Worm (Caenorhabditis elegans): Measurements from ENCODE around the gene C35D10.17.

C35D10.17 gene

ce11 chrIII:4906896-4907295 lies 40.0 kb downstream of the C35D10.17 start, which contains the start of gene rom-1:
TSS of gene rom-1 (plus strand) at chrIII:4907196.
- no peak for TF ChIP-seq ama-1 (optimal IDR thresholded peaks at IDR 0.05)
- TF ChIP-seq mec-3 (tag; optimal IDR thresholded peaks at IDR 0.05; ENCODE audit: borderline replicate concordance), result no peak
- no peak for TF ChIP-seq hlh-6 (tag; optimal IDR thresholded peaks at IDR 0.05)
- TF ChIP-seq hlh-30 (tag; optimal IDR thresholded peaks at IDR 0.05; ENCODE audit: insufficient read depth), result no peak
- TF ChIP-seq C08G9.2 (tag; optimal IDR thresholded peaks at IDR 0.05), result no peak
- no peak for TF ChIP-seq ceh-24 (tag; optimal IDR thresholded peaks at IDR 0.05)
- no peak for TF ChIP-seq zip-5 (tag; optimal IDR thresholded peaks at IDR 0.05)
- TF ChIP-seq unc-3 (GFP tag; conservative IDR thresholded peaks at IDR 0.05), result no peak
- no peak for TF ChIP-seq unc-3 (tag; optimal IDR thresholded peaks at IDR 0.05)
- no peak for TF ChIP-seq dve-1 (tag; optimal IDR thresholded peaks at IDR 0.05)
- no peak for TF ChIP-seq fax-1 (tag; optimal IDR thresholded peaks at IDR 0.05)
- no peak for TF ChIP-seq sdc-2 (tag; optimal IDR thresholded peaks at IDR 0.05)
- TF ChIP-seq ceh-34 (tag; optimal IDR thresholded peaks at IDR 0.05), result no peak
- TF ChIP-seq eyg-1 (tag; optimal IDR thresholded peaks at IDR 0.05), result no peak
- no peak for TF ChIP-seq unc-86 (tag; optimal IDR thresholded peaks at IDR 0.05)
- no peak for TF ChIP-seq npax-4 (tag; optimal IDR thresholded peaks at IDR 0.05)

DNA sequence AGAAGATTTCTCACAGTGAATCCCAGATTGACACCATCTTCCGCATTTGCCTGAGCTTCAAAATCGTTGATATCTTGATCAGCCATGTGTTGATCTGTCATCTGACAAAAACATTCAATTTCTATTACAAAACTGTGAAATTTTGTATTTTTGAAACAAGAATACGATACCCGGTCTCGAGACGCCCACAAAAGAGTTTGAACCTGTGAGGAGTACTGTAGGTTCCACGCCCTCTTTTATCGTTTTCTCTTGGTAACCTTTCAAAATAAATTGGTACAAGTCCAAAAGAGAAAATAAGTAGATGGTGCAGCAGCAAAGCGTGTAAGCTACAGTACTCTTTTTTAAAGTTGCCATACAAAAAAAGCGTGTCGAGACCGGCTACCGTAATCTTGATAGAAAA lies 43.1 kb downstream of the C35D10.17 start, which contains the start of gene F26F4.12:
TSS of gene F26F4.12 (minus strand) at position 101 of the 400 bp plus-strand sequence.
- TF ChIP-seq pros-1 (tag; optimal IDR thresholded peaks at IDR 0.05) (no peak), hlh-13 (GFP tag; optimal IDR thresholded peaks at IDR 0.05) (no peak), ttx-3 (tag; optimal IDR thresholded peaks at IDR 0.05) (no peak), K02D7.2 (tag; optimal IDR thresholded peaks at IDR 0.05) (no peak), tbx-7 (tag; optimal IDR thresholded peaks at IDR 0.05) (no peak), ceh-30 (tag; optimal IDR thresholded peaks at IDR 0.05) (no peak), madf-2 (tag; optimal IDR thresholded peaks at IDR 0.05) (no peak), pag-3 (tag; optimal IDR thresholded peaks at IDR 0.05; ENCODE audit: borderline replicate concordance) (no peak), ama-1 (optimal IDR thresholded peaks at IDR 0.05) (no peak), ceh-34 (tag; optimal IDR thresholded peaks at IDR 0.05) (no peak), C08G9.2 (tag; optimal IDR thresholded peaks at IDR 0.05) (no peak), Y22D7AL.16 (tag; optimal IDR thresholded peaks at IDR 0.05) (no peak), nhr-232 (tag; optimal IDR thresholded peaks at IDR 0.05) (no peak), unc-55 (GFP tag; optimal IDR thresholded peaks at IDR 0.05) (no peak), pha-4 (tag; optimal IDR thresholded peaks at IDR 0.05) (no peak), npax-4 (tag; optimal IDR thresholded peaks at IDR 0.05) (no peak), ceh-45 (GFP tag; IDR thresholded peaks at IDR 0.05) (no peak), ceh-14 (tag; optimal IDR thresholded peaks at IDR 0.05) (no peak), ets-4 (tag; optimal IDR thresholded peaks at IDR 0.05) (no peak), lin-11 (tag; optimal IDR thresholded peaks at IDR 0.05) (no peak)

DNA sequence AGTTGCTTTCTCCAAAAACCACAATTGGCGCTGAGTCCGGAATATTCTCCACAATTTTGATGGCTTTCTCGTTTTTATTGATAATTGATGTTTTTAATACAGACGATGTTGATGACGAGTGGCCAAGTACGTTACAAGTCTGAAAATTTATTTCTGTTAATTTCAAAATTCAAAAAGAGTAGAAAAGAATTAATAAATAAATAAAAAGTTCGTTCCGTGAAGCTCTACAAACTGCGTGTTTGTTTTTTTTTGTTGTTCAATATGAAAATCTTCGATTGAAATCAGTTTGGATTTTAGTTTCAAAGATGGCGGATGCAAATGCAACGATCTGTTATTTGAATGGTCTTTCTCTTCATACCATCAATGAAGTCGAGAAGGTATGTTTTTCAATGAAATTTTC lies 44.1 kb downstream of the C35D10.17 start, which contains the start of gene F26F4.2:
TSS of gene F26F4.2 (plus strand) at position 301 of the 400 bp plus-strand sequence.
- TF ChIP-seq unc-42 (tag; optimal IDR thresholded peaks at IDR 0.05) (no peak), lim-6 (tag; optimal IDR thresholded peaks at IDR 0.05) (no peak), ceh-19 (GFP tag; optimal IDR thresholded peaks at IDR 0.05) (no peak), K09A11.1 (tag; optimal IDR thresholded peaks at IDR 0.05; ENCODE audit: insufficient read depth) (no peak), zip-5 (tag; optimal IDR thresholded peaks at IDR 0.05) (no peak), pax-1 (tag; optimal IDR thresholded peaks at IDR 0.05) (no peak), ama-1 (optimal IDR thresholded peaks at IDR 0.05) (no peak), ttx-3 (tag; optimal IDR thresholded peaks at IDR 0.05) (no peak), pag-3 (tag; optimal IDR thresholded peaks at IDR 0.05; ENCODE audit: borderline replicate concordance) (no peak), pha-4 (tag; optimal IDR thresholded peaks at IDR 0.05) (no peak), ceh-24 (tag; optimal IDR thresholded peaks at IDR 0.05) (no peak), ztf-16 (tag; optimal IDR thresholded peaks at IDR 0.05) (no peak), ceh-18 (tag; optimal IDR thresholded peaks at IDR 0.05) (no peak), C38D4.7 (GFP tag; optimal IDR thresholded peaks at IDR 0.05) (no peak), pros-1 (tag; optimal IDR thresholded peaks at IDR 0.05) (no peak), che-1 (tag; optimal IDR thresholded peaks at IDR 0.05) (no peak), dmd-4 (tag; optimal IDR thresholded peaks at IDR 0.05; ENCODE audit: borderline replicate concordance) (no peak)
